Fruit fly (Drosophila melanogaster) whole organism, prepupa: ENCODE data around the gene Tbca.
A peak's percentile ranks its signal among the peaks of the same experiment; 100 is the strongest.

Experiments
- CG10631 ChIP-seq: fragments of 200-800 bp; sonication (Bioruptor generic); optimal IDR thresholded peaks from 2 replicates; lab custom pipeline; 2016; ENCODE audit warnings: missing biosample characterization, missing genetic modification characterization
- CG10669 ChIP-seq: fragments of 200-800 bp; sonication (Bioruptor generic); optimal IDR thresholded peaks from 3 replicates; lab custom pipeline; 2018; ENCODE audit warnings: missing biosample characterization, mild to moderate bottlenecking, missing genetic modification characterization, moderate library complexity
- CG11762 ChIP-seq: fragments of 200-800 bp; sonication (Bioruptor generic); optimal IDR thresholded peaks from 3 replicates; lab custom pipeline; 2016; ENCODE audit warnings: missing biosample characterization, missing genetic modification characterization; ENCODE audit not compliant: insufficient read depth
- CG15336 ChIP-seq: fragments of 200-800 bp; sonication (Bioruptor generic); IDR thresholded peaks from 2 replicates; pipeline ENCODE4 v1.3.6; 2022; ENCODE audit warnings: missing biosample characterization, missing genetic modification characterization
- CG1621 ChIP-seq: fragments of 200-800 bp; sonication (Bioruptor generic); optimal IDR thresholded peaks from 3 replicates; lab custom pipeline; 2018; ENCODE audit warnings: missing biosample characterization, mild to moderate bottlenecking, missing genetic modification characterization
- CG16779 ChIP-seq: fragments of 200-800 bp; sonication (Bioruptor generic); optimal IDR thresholded peaks from 3 replicates; lab custom pipeline; 2017; ENCODE audit warnings: missing biosample characterization, mild to moderate bottlenecking, missing genetic modification characterization
- CG3032 ChIP-seq: fragments of 200-800 bp; optimal IDR thresholded peaks from 2 replicates; lab custom pipeline; 2019; ENCODE audit warnings: missing biosample characterization, mild to moderate bottlenecking, missing genetic modification characterization, moderate library complexity
- CG3919 ChIP-seq: fragments of 200-800 bp; sonication (Bioruptor generic); optimal IDR thresholded peaks from 3 replicates; lab custom pipeline; 2016; ENCODE audit warnings: missing biosample characterization, missing genetic modification characterization
- CG4318 ChIP-seq: fragments of 200-800 bp; sonication (Bioruptor generic); optimal IDR thresholded peaks from 3 replicates; lab custom pipeline; 2017; ENCODE audit warnings: missing biosample characterization, mild to moderate bottlenecking, missing genetic modification characterization
- CG6163 ChIP-seq: fragments of 200-800 bp; sonication (Bioruptor generic); IDR thresholded peaks from 3 replicates; pipeline ENCODE4 v1.3.6; 2022; ENCODE audit warnings: missing biosample characterization, missing genetic modification characterization
- CG6276 ChIP-seq: fragments of 200-800 bp; sonication (Bioruptor generic); optimal IDR thresholded peaks from 2 replicates; lab custom pipeline; 2017; ENCODE audit warnings: missing biosample characterization, mild to moderate bottlenecking, missing genetic modification characterization
- CG6808 ChIP-seq: fragments of 200-800 bp; sonication (Bioruptor generic); optimal IDR thresholded peaks from 3 replicates; lab custom pipeline; 2017; ENCODE audit warnings: missing biosample characterization, missing genetic modification characterization, mild to moderate bottlenecking, moderate library complexity, missing genetic modification reagents
- CG7368 ChIP-seq: fragments of 200-800 bp; sonication (Bioruptor generic); optimal IDR thresholded peaks from 3 replicates; lab custom pipeline; 2016; ENCODE audit warnings: missing biosample characterization, missing genetic modification characterization
- CG8119 ChIP-seq: fragments of 200-800 bp; sonication (Bioruptor generic); IDR thresholded peaks from 3 replicates; pipeline ENCODE4 v1.3.6; 2022; ENCODE audit warnings: missing biosample characterization, missing genetic modification characterization
- CG8319 ChIP-seq: fragments of 200-800 bp; sonication (Bioruptor generic); optimal IDR thresholded peaks from 3 replicates; lab custom pipeline; 2016; ENCODE audit warnings: missing biosample characterization, missing genetic modification characterization
- CG8632 ChIP-seq: fragments of 200-800 bp; sonication (Bioruptor generic); optimal IDR thresholded peaks from 3 replicates; lab custom pipeline; 2016; ENCODE audit warnings: missing biosample characterization, missing genetic modification characterization
- CG9139 ChIP-seq: fragments of 200-800 bp; sonication (Bioruptor generic); optimal IDR thresholded peaks from 3 replicates; lab custom pipeline; 2017; ENCODE audit warnings: missing biosample characterization, mild to moderate bottlenecking, missing genetic modification characterization
- Eip75B ChIP-seq: fragments of 200-800 bp; sonication (Bioruptor generic); optimal IDR thresholded peaks from 3 replicates; lab custom pipeline; 2016; ENCODE audit warnings: missing biosample characterization, missing genetic modification characterization
- Eip78C ChIP-seq: fragments of 200-800 bp; sonication (Bioruptor generic); peaks from one replicate; lab custom pipeline; 2016; ENCODE audit warnings: missing biosample characterization, missing genetic modification characterization
- Ets21C ChIP-seq: fragments of 200-800 bp; sonication (Bioruptor generic); optimal IDR thresholded peaks from 3 replicates; lab custom pipeline; 2016; ENCODE audit warnings: missing biosample characterization, missing genetic modification characterization
- Ets96B ChIP-seq: fragments of 200-800 bp; optimal IDR thresholded peaks from 2 replicates; lab custom pipeline; 2019; ENCODE audit warnings: missing biosample characterization, mild to moderate bottlenecking, missing genetic modification characterization, moderate library complexity
- Hr38 ChIP-seq: sonication (Bioruptor generic); optimal IDR thresholded peaks from 2 replicates; lab custom pipeline; 2016; ENCODE audit warnings: missing biosample characterization, missing genetic modification characterization
- Hr39 ChIP-seq: fragments of 200-800 bp; sonication (Bioruptor generic); optimal IDR thresholded peaks from 2 replicates; lab custom pipeline; 2016; ENCODE audit warnings: missing biosample characterization, missing genetic modification characterization
- Hr4 ChIP-seq: fragments of 200-800 bp; sonication (Bioruptor generic); optimal IDR thresholded peaks from 3 replicates; lab custom pipeline; 2016; ENCODE audit warnings: missing biosample characterization, missing genetic modification characterization
- Lpt ChIP-seq: fragments of 200-800 bp; sonication (Bioruptor generic); optimal IDR thresholded peaks from 3 replicates; lab custom pipeline; 2016; ENCODE audit warnings: missing biosample characterization, missing genetic modification characterization
- Sox102F ChIP-seq: fragments of 200-800 bp; sonication (Bioruptor generic); optimal IDR thresholded peaks from 2 replicates; lab custom pipeline; 2016; ENCODE audit warnings: missing biosample characterization, mild to moderate bottlenecking, missing genetic modification characterization
- Sox14 ChIP-seq: fragments of 200-800 bp; sonication (Bioruptor generic); optimal IDR thresholded peaks from 3 replicates; lab custom pipeline; 2016; ENCODE audit warnings: missing biosample characterization, missing genetic modification characterization
- Sox15 ChIP-seq: fragments of 200-800 bp; sonication (Bioruptor generic); optimal IDR thresholded peaks from 3 replicates; lab custom pipeline; 2016; ENCODE audit warnings: missing biosample characterization, missing genetic modification characterization
- achi ChIP-seq: fragments of 200-800 bp; sonication (Bioruptor generic); optimal IDR thresholded peaks from 3 replicates; lab custom pipeline; 2016; ENCODE audit warnings: missing biosample characterization, missing genetic modification characterization
- acj6 ChIP-seq: fragments of 200-800 bp; sonication (Bioruptor generic); optimal IDR thresholded peaks from 3 replicates; lab custom pipeline; 2016; ENCODE audit warnings: missing biosample characterization, missing genetic modification characterization
- cyc ChIP-seq: fragments of 200-800 bp; sonication (Bioruptor generic); optimal IDR thresholded peaks from 3 replicates; lab custom pipeline; 2016; ENCODE audit warnings: missing biosample characterization, missing genetic modification characterization
- dac ChIP-seq: fragments of 200-800 bp; sonication (Bioruptor generic); optimal IDR thresholded peaks from 2 replicates; lab custom pipeline; 2017; ENCODE audit warnings: missing biosample characterization, mild to moderate bottlenecking, missing genetic modification characterization
- dsx ChIP-seq: fragments of 200-800 bp; optimal IDR thresholded peaks from 3 replicates; lab custom pipeline; 2019; ENCODE audit warnings: missing biosample characterization, mild to moderate bottlenecking, missing genetic modification characterization, moderate library complexity; ENCODE audit not compliant: poor library complexity, severe bottlenecking
- eg ChIP-seq: fragments of 200-800 bp; sonication (Bioruptor generic); IDR thresholded peaks from 3 replicates; pipeline ENCODE4 v1.3.6; 2022; ENCODE audit warnings: missing biosample characterization, missing genetic modification characterization
- esn ChIP-seq: fragments of 200-800 bp; sonication (Bioruptor generic); optimal IDR thresholded peaks from 2 replicates; lab custom pipeline; 2016; ENCODE audit warnings: missing biosample characterization, mild to moderate bottlenecking, missing genetic modification characterization, moderate library complexity
- fd85E ChIP-seq: fragments of 200-800 bp; sonication (Bioruptor generic); optimal IDR thresholded peaks from 3 replicates; lab custom pipeline; 2016; ENCODE audit warnings: missing biosample characterization, missing genetic modification characterization
- lz ChIP-seq: fragments of 200-800 bp; sonication (Bioruptor generic); optimal IDR thresholded peaks from 3 replicates; lab custom pipeline; 2016; ENCODE audit warnings: missing biosample characterization, missing genetic modification characterization
- net ChIP-seq: fragments of 200-800 bp; sonication (Bioruptor generic); optimal IDR thresholded peaks from 3 replicates; lab custom pipeline; 2016; ENCODE audit warnings: missing biosample characterization, missing genetic modification characterization
- salr ChIP-seq, 2 experiments: fragments of 200-800 bp; sonication (Bioruptor generic); optimal IDR thresholded peaks; 3 replicates each; lab custom pipeline; 2016 to 2018; ENCODE audit warnings: missing biosample characterization in 2 of 2, missing genetic modification characterization in 2 of 2, mild to moderate bottlenecking in 1 of 2
- ss ChIP-seq, 2 experiments: fragments of 200-800 bp; sonication (Bioruptor generic); optimal IDR thresholded peaks; 2 replicates in 1 of 2; 3 replicates in 1 of 2; lab custom pipeline; 2017 to 2018; ENCODE audit warnings: mild to moderate bottlenecking in 2 of 2, missing biosample characterization in 2 of 2, missing genetic modification characterization in 2 of 2, moderate library complexity in 1 of 2
- svp ChIP-seq: fragments of 200-800 bp; sonication (Bioruptor generic); peaks from one replicate; lab custom pipeline; 2016; ENCODE audit warnings: missing biosample characterization, missing genetic modification characterization
- topi ChIP-seq: fragments of 200-800 bp; sonication (Bioruptor generic); optimal IDR thresholded peaks from 3 replicates; lab custom pipeline; 2016; ENCODE audit warnings: missing biosample characterization, missing genetic modification characterization
- vri ChIP-seq: fragments of 200-800 bp; sonication (Bioruptor generic); optimal IDR thresholded peaks from 3 replicates; lab custom pipeline; 2016; ENCODE audit warnings: missing biosample characterization, mild to moderate bottlenecking, missing genetic modification characterization

The Tbca gene

DNA sequence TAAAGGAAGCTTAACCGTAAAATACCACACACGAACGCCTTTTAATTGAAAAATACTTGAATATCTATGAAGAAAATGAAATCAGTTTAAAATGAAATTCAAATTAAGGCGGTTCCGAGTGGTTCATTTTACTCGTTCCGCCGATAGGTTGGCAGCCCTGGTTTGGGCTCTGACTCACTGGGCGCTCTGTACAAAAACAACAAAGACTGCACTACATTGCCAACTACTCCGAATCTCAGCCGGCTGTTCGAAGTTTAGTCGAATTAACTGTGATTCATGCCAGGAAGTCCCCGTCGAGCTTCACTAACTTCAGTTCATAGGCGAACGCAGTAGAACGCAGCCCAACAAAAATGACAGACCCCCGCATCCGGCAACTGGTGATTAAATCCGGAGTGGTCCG lies at the start of gene Tbca:
Gene Tbca, plus strand, starts transcription at position 212 of the 400 bp plus-strand sequence.
- TF ChIP-seq Eip78C (GFP tag; lab: Kevin White, UChicago) (peak; percentile 33), CG3032 (tag; lab: Kevin White, UChicago) (peak; percentile 12), lz (no peak), CG6808 (GFP tag; lab: Kevin White, UChicago) (peak; percentile 36), Hr4 (GFP tag; lab: Kevin White, UChicago) (no peak), cyc (no peak), Sox15 (no peak), CG8632 (no peak), CG9139 (GFP tag; lab: Kevin White, UChicago) (no peak), eg (GFP tag; lab: Robert Waterston, UW) (0 out of 3 replicates have a peak, but pooled peaks have one; percentile 5), topi (GFP tag; lab: Kevin White, UChicago) (no peak), CG3919 (GFP tag; lab: Kevin White, UChicago) (peak; percentile 34), CG6163 (GFP tag; lab: Robert Waterston, UW) (peak; percentile 46; the same call in 2 of the 3 replicates), Sox14 (peak; percentile 65), salr (GFP tag; optimal IDR thresholded peaks at IDR 0.05; lab: Kevin White, UChicago) (no peak), CG15336 (GFP tag; lab: Robert Waterston, UW) (no peak), CG8119 (GFP tag; lab: Robert Waterston, UW) (no peak), CG1621 (tag; lab: Kevin White, UChicago) (peak; percentile 94)

DNA sequence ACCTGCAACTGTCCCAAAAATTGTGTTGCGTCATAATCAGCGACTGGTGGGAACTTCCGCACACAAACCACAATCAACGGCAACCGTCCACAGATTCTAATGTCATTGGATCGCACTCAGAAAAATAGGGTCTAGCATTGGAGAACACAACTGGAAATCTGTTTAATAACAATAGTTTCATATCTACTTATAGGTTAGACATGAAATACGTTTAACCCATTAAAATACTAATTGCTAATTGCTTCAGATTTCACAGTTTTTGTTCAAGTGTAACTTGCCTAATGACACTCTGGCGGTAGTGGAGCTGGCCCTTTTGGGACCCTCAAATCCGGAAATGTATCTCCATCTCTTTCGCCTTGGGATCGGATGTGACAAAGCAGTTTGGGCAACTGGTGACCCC lies 46.6 kb upstream of the Tbca start:
- TF ChIP-seq CG7368: no peak
- TF ChIP-seq acj6 (GFP tag; lab: Kevin White, UChicago): no peak
- TF ChIP-seq CG6163 (GFP tag; lab: Robert Waterston, UW): no peak
- TF ChIP-seq fd85E (GFP tag; lab: Kevin White, UChicago): no peak
- no peak for TF ChIP-seq Lpt (GFP tag; lab: Kevin White, UChicago)
- no peak for TF ChIP-seq Hr38 (GFP tag; lab: Kevin White, UChicago)
- no peak for TF ChIP-seq Ets21C (GFP tag; lab: Kevin White, UChicago)
- TF ChIP-seq svp (GFP tag; lab: Kevin White, UChicago): no peak
- TF ChIP-seq achi (GFP tag; lab: Kevin White, UChicago): no peak
- no peak for TF ChIP-seq Sox14
- no peak for TF ChIP-seq esn (GFP tag; lab: Kevin White, UChicago)
- TF ChIP-seq CG8632: no peak
- TF ChIP-seq cyc: no peak
- no peak for TF ChIP-seq CG15336 (GFP tag; lab: Robert Waterston, UW)
- no peak for TF ChIP-seq vri (GFP tag; lab: Kevin White, UChicago)

DNA sequence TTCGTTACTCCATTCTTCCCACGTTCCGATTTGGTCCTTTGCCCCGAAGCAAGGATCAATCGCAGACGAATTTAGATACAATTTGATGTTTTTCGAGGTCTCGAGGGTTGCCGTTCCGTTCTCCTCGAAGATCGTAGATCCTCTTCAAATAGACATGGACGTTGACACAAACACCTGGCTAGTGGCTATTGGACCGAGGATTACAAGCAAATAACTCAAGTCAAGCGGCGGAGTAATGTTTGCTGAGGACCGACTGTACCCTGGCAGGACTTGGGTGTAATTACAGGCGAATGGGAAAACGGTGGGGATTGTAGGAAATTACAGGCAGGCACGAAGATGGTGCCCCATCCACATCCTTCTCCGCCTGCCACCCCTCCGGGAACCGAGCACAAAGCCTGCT lies 45.7 kb upstream of the Tbca start:
- TF ChIP-seq CG10669 (GFP tag; lab: Kevin White, UChicago): no peak
- no peak for TF ChIP-seq CG6276 (GFP tag; lab: Kevin White, UChicago)
- no peak for TF ChIP-seq CG10631 (GFP tag; lab: Kevin White, UChicago)
- no peak for TF ChIP-seq Ets21C (GFP tag; lab: Kevin White, UChicago)
- no peak for TF ChIP-seq dsx (GFP tag; lab: Kevin White, UChicago)

DNA sequence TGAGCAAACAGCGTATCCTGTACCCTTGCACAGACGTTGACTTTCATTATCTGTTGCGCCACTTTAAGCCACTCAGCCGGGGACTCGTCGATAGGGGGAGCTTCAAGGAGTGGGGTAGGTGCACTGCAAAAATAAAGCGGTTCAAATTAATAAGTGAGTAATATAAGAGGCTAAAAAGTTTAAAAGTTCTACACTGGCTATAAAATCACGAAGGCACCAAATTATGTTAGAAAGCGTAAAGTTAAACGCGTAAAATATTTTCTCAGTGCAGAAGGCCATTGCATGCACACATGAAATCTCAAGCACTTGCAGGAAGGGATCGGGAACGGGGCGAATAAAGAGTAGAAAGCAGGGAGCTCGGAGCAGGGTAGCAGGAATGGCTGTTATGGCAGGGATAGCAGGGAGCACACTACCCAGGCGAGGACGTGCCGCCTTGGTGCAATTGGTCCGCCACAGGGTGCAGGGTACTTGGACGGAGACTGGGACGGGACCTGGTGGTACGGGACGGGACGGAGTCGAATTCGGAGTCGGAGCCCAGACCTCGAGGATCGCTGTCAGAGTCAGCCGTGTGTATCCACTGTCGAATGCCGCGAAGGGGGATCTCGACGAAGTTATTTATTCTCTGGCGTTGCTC lies 45.0 kb upstream of the Tbca start:
- peak; percentile 87 for TF ChIP-seq achi (GFP tag; lab: Kevin White, UChicago)
- peak; percentile 46 for TF ChIP-seq Lpt (GFP tag; lab: Kevin White, UChicago)
- TF ChIP-seq Sox14: peak; percentile 89
- no peak for TF ChIP-seq Hr38 (GFP tag; lab: Kevin White, UChicago)
- TF ChIP-seq Eip75B: peak; percentile 92
- TF ChIP-seq Hr39: peak; percentile 95
- peak; percentile 91 to 92 for TF ChIP-seq ss (GFP tag; optimal IDR thresholded peaks at IDR 0.05; lab: Kevin White, UChicago)
- TF ChIP-seq CG8119 (GFP tag; lab: Robert Waterston, UW): peak; percentile 56; the same call in 1 of the 3 replicates
- TF ChIP-seq Ets96B (tag; lab: Kevin White, UChicago): peak; percentile 95
- TF ChIP-seq CG3919 (GFP tag; lab: Kevin White, UChicago): peak; percentile 92
- TF ChIP-seq Sox102F (GFP tag; lab: Kevin White, UChicago): peak; percentile 93
- TF ChIP-seq CG6163 (GFP tag; lab: Robert Waterston, UW): peak; percentile 92
- peak; percentile 65 for TF ChIP-seq net
- TF ChIP-seq eg (GFP tag; lab: Robert Waterston, UW): peak; percentile 35; the same call in 1 of the 3 replicates
- no peak for TF ChIP-seq CG4318 (GFP tag; lab: Kevin White, UChicago)
- TF ChIP-seq dac (GFP tag; lab: Kevin White, UChicago): no peak
- peak; percentile 90 for TF ChIP-seq CG6808 (GFP tag; lab: Kevin White, UChicago)
- TF ChIP-seq CG15336 (GFP tag; lab: Robert Waterston, UW): peak; percentile 24; the same call in 1 of the 2 replicates
- TF ChIP-seq cyc: peak; percentile 96
- TF ChIP-seq CG8319: peak; percentile 80
- peak; percentile 57 for TF ChIP-seq CG11762 (GFP tag; lab: Kevin White, UChicago)
- peak; percentile 97 for TF ChIP-seq Eip78C (GFP tag; lab: Kevin White, UChicago)
- peak; percentile 60 for TF ChIP-seq CG16779
